Worm (Caenorhabditis elegans): ENCODE data around the gene F43G6.8.

DNA sequence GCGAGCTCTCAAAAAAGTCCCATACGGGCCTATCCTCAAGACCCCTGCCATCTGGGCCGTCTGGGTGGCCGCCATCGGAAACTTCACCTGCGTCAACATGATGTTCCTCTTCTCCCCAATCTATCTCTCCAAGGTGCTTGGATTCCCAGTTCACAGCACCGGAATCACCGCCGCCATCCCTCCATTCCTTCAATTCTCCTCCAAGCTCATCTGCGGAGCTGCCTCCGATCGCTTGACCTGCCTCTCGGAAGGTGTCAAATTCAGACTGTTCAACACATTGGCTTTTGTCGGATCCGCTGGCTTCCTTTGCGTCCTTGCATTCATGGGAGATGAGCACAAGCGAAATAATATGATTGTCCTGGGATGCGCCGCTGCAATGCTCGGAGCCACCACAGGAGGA, 31.1 kb upstream of the F43G6.8 start:
- no peak for TF ChIP-seq ama-1 (optimal IDR thresholded peaks at IDR 0.05)
- no peak for TF ChIP-seq ets-7 (tag; optimal IDR thresholded peaks at IDR 0.05)
- TF ChIP-seq flt-1 (GFP tag; IDR thresholded peaks at IDR 0.05): no peak
- no peak for TF ChIP-seq hnd-1 (tag; optimal IDR thresholded peaks at IDR 0.05)
- no peak for TF ChIP-seq tbx-11 (GFP tag; IDR thresholded peaks at IDR 0.05)
- TF ChIP-seq hmg-4 (GFP tag; optimal IDR thresholded peaks at IDR 0.05): no peak
- TF ChIP-seq scrt-1 (GFP tag; IDR thresholded peaks at IDR 0.05): no peak
- no peak for TF ChIP-seq ceh-36 (tag; optimal IDR thresholded peaks at IDR 0.05)
- TF ChIP-seq sea-1 (GFP tag; conservative IDR thresholded peaks at IDR 0.05): no peak
- TF ChIP-seq hmbx-1 (tag; optimal IDR thresholded peaks at IDR 0.05): no peak

All from whole organism, early embryonic.